Worm (Caenorhabditis elegans): ENCODE data around the gene str-73.

DNA sequence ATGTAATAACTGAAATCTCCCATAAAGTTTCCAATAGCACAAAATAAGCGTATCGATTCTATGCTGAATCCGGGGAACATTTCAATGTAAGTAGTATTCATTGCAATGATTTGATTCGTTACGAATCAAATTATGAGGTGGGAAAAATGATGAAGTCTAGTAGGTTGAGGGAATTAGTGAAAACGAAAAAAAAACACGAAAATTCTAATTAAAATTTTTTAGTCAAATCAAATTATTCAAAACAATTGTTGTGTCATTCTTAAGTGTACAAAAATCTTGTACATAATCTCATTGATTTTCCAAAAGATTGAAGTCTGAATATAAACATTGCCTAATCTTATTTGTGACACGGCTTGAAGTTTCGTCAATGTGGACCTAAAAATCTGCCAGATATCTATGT is 5.6 kb upstream of the str-73 start, which contains the start of gene srw-29:
- TF ChIP-seq flt-1 (GFP tag; IDR thresholded peaks at IDR 0.05) (no peak), tbx-37 (GFP tag; conservative IDR thresholded peaks at IDR 0.05) (no peak), ama-1 (optimal IDR thresholded peaks at IDR 0.05) (no peak), tra-4 (tag; optimal IDR thresholded peaks at IDR 0.05) (no peak), pes-1 (GFP tag; IDR thresholded peaks at IDR 0.05) (no peak), F13C5.2 (tag; optimal IDR thresholded peaks at IDR 0.05) (no peak), B0310.2 (tag; optimal IDR thresholded peaks at IDR 0.05) (no peak), sea-1 (GFP tag; conservative IDR thresholded peaks at IDR 0.05) (no peak), ets-7 (tag; optimal IDR thresholded peaks at IDR 0.05) (no peak)

Measured in whole organism, early embryonic.